Fruit fly (Drosophila melanogaster): Measurements from ENCODE around the gene CG18558.

Gene CG18558

DNA sequence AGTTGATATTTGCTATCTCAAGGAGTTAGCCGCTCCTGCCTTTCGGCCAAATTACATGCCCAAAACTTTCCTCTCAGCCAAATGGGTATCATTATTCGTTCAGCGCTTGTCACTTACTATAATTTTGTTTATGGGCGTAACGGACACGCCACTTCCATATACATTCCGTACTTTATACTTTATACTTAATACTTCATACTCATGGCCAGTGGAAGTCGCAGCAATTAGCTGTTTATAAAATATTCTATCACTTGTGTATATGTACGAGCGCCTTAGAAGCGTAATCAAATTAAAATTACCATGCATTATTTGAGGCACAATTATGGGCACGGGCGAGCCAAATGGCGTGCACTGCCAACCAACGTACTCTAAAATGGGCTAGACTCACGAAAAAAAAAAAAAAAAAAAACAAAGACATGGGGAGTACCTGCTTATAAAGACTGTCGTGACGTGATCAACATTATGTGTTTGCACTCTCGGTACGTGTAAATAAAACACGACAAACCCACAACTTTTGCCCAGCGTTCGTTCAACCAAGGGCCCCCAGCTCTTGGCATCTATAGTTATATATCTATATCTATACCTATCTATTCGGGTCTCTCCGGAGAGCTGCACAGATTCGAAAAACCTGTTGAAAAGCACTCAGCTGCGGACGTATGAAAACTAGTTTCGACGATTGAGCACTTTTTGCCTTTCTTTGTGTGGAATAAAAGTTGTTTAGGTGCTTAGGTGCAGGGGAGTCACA is 17.0 kb upstream of the CG18558 start (continued):
- TF ChIP-seq CkIIα-i1 (GFP tag; IDR thresholded peaks at IDR 0.05) = no peak
- peak; percentile 15 for TF ChIP-seq sd (tag; optimal IDR thresholded peaks at IDR 0.05)
- TF ChIP-seq mirr (GFP tag; optimal IDR thresholded peaks at IDR 0.05) = peak; percentile 52
- TF ChIP-seq h (optimal IDR thresholded peaks at IDR 0.05) = no peak
- 0 out of 2 replicates have a peak, but pooled peaks have one; percentile 4 for TF ChIP-seq sens-2 (GFP tag; IDR thresholded peaks at IDR 0.05)
- peak; percentile 37 for TF ChIP-seq ATbp (GFP tag; optimal IDR thresholded peaks at IDR 0.05)
- peak; percentile 50 for TF ChIP-seq CG12071 (GFP tag; optimal IDR thresholded peaks at IDR 0.05)
- peak; percentile 64 for TF ChIP-seq CG6813 (GFP tag; optimal IDR thresholded peaks at IDR 0.05)
- TF ChIP-seq CG4282 (GFP tag; optimal IDR thresholded peaks at IDR 0.05) = no peak
- no peak for TF ChIP-seq hth (optimal IDR thresholded peaks at IDR 0.05)
- TF ChIP-seq Xrp1 (GFP tag; IDR thresholded peaks at IDR 0.05) = peak; percentile 39; the same call in 1 of the 2 replicates
- no peak for TF ChIP-seq nerfin-2 (GFP tag; IDR thresholded peaks at IDR 0.05; ENCODE audit: partially characterized antibody)
- TF ChIP-seq CG4404 (GFP tag; IDR thresholded peaks at IDR 0.05) = no peak
- peak; percentile 43; the same call in 1 of the 2 replicates for TF ChIP-seq vvl (GFP tag; IDR thresholded peaks at IDR 0.05)
- no peak for TF ChIP-seq Dip2 (GFP tag; IDR thresholded peaks at IDR 0.05)
- TF ChIP-seq CG14014 (GFP tag; IDR thresholded peaks at IDR 0.05) = peak; percentile 28; the same call in 1 of the 2 replicates
- peak; percentile 13 for TF ChIP-seq CG33213 (GFP tag; optimal IDR thresholded peaks at IDR 0.05)
- TF ChIP-seq Adf1 (GFP tag; IDR thresholded peaks at IDR 0.05) = peak; percentile 18; the same call in 1 of the 2 replicates
- no peak for TF ChIP-seq Chrac-16 (GFP tag; optimal IDR thresholded peaks at IDR 0.05)
- TF ChIP-seq Trl (optimal IDR thresholded peaks at IDR 0.05) = peak; percentile 32 to 36
- no peak for TF ChIP-seq Trl (GFP tag; optimal IDR thresholded peaks at IDR 0.05)
- no peak for TF ChIP-seq tna (GFP tag; IDR thresholded peaks at IDR 0.05; ENCODE audit: partially characterized antibody)
- no peak for TF ChIP-seq cg (GFP tag; optimal IDR thresholded peaks at IDR 0.05)
- peak; percentile 7 for TF ChIP-seq Blimp-1 (GFP tag; optimal IDR thresholded peaks at IDR 0.05)
- peak; percentile 32 for TF ChIP-seq grn (GFP tag; optimal IDR thresholded peaks at IDR 0.05)
- no peak for TF ChIP-seq nerfin-1 (tag; optimal IDR thresholded peaks at IDR 0.05)
- TF ChIP-seq CG7745 (tag; optimal IDR thresholded peaks at IDR 0.05) = peak; percentile 46
- peak; percentile 54 for TF ChIP-seq wek (GFP tag; optimal IDR thresholded peaks at IDR 0.05)
- TF ChIP-seq kni (GFP tag; optimal IDR thresholded peaks at IDR 0.05) = peak; percentile 96
- TF ChIP-seq Ada2b (GFP tag; IDR thresholded peaks at IDR 0.05) = no peak
- TF ChIP-seq grau (tag; optimal IDR thresholded peaks at IDR 0.05) = no peak
- TF ChIP-seq CG13296 (GFP tag; optimal IDR thresholded peaks at IDR 0.05) = peak; percentile 35
- TF ChIP-seq CG4854 (GFP tag; optimal IDR thresholded peaks at IDR 0.05) = no peak
- peak; percentile 19; the same call in 1 of the 2 replicates for TF ChIP-seq onecut (GFP tag; IDR thresholded peaks at IDR 0.05)
- TF ChIP-seq CG11696 (GFP tag; IDR thresholded peaks at IDR 0.05) = no peak
- TF ChIP-seq CG5180 (GFP tag; optimal IDR thresholded peaks at IDR 0.05) = peak; percentile 24
- TF ChIP-seq NFAT (GFP tag; IDR thresholded peaks at IDR 0.05) = no peak
- TF ChIP-seq CG34376 (GFP tag; optimal IDR thresholded peaks at IDR 0.05) = peak; percentile 38
- no peak for TF ChIP-seq Taf1 (GFP tag; IDR thresholded peaks at IDR 0.05)
- peak; percentile 2 for TF ChIP-seq CG17568 (GFP tag; optimal IDR thresholded peaks at IDR 0.05)
- 0 out of 3 replicates have a peak, but pooled peaks have one; percentile 30 for TF ChIP-seq otp (GFP tag; IDR thresholded peaks at IDR 0.05)
- no peak for TF ChIP-seq Sox102F (GFP tag; optimal IDR thresholded peaks at IDR 0.05)
- TF ChIP-seq gsb (GFP tag; IDR thresholded peaks at IDR 0.05) = no peak
- peak; percentile 94 for TF ChIP-seq z (GFP tag; IDR thresholded peaks at IDR 0.05)
- TF ChIP-seq Bdp1 (GFP tag; optimal IDR thresholded peaks at IDR 0.05) = no peak
- TF ChIP-seq CG8290 (GFP tag; optimal IDR thresholded peaks at IDR 0.05) = peak; percentile 49
- peak; percentile 7 to 9 for TF ChIP-seq CG8290 (tag; optimal IDR thresholded peaks at IDR 0.05)
- no peak for TF ChIP-seq Atf3 (GFP tag; optimal IDR thresholded peaks at IDR 0.05)
- 0 out of 3 replicates have a peak, but pooled peaks have one; percentile 12 for TF ChIP-seq CG11695 (GFP tag; IDR thresholded peaks at IDR 0.05)
- TF ChIP-seq odd (GFP tag; optimal IDR thresholded peaks at IDR 0.05) = peak; percentile 40
- TF ChIP-seq CG3726 (GFP tag; IDR thresholded peaks at IDR 0.05) = no peak
